Worm (Caenorhabditis elegans) whole organism, L4 larva: ENCODE measurements around the gene F35H8.2.
A peak's percentile ranks its signal among the peaks of the same experiment; 100 is the strongest.

Source experiments
- F10B5.3 ChIP-seq: sonication (generic microtip); optimal IDR thresholded peaks from 2 replicates; lab custom pipeline; 2016; ENCODE audit warnings: mild to moderate bottlenecking, missing genetic modification characterization, missing compliant biosample characterization
- F37D6.2 ChIP-seq: sonication (generic microtip); optimal IDR thresholded peaks from 2 replicates; lab custom pipeline; 2016; ENCODE audit warnings: mild to moderate bottlenecking, missing genetic modification characterization, missing compliant biosample characterization
- F44E2.7 ChIP-seq: fragments of 200-800 bp; sonication (Bioruptor generic); IDR thresholded peaks from 2 replicates; pipeline ENCODE4 v2.1.2; 2022; ENCODE audit warnings: missing genetic modification characterization, missing compliant biosample characterization
- F49E8.2 ChIP-seq: sonication (generic microtip); optimal IDR thresholded peaks from 2 replicates; lab custom pipeline; 2016; ENCODE audit warnings: missing compliant biosample characterization, mild to moderate bottlenecking, missing genetic modification characterization, borderline replicate concordance
- T26A8.4 ChIP-seq: fragments of 200-800 bp; sonication (Bioruptor generic); IDR thresholded peaks from 2 replicates; pipeline ENCODE4 v1.3.6; 2022; ENCODE audit warnings: missing genetic modification characterization, missing compliant biosample characterization
- Y105C5A.15 ChIP-seq: fragments of 200-800 bp; sonication (Bioruptor generic); IDR thresholded peaks from 2 replicates; pipeline ENCODE4 v1.3.6; 2022; ENCODE audit warnings: missing genetic modification characterization, missing compliant biosample characterization
- ZK546.5 ChIP-seq, 2 experiments: sonication (generic microtip); optimal IDR thresholded peaks; 2 replicates each; lab custom pipeline; 2017; ENCODE audit warnings: missing biosample characterization in 2 of 2, missing genetic modification characterization in 2 of 2
- aly-2 ChIP-seq: sonication (generic microtip); optimal IDR thresholded peaks from 2 replicates; lab custom pipeline; 2018; ENCODE audit warnings: missing biosample characterization, missing genetic modification characterization
- ama-1 ChIP-seq: fragments of 150-350 bp; optimal IDR thresholded peaks from 2 replicates; lab custom pipeline; 2014; ENCODE audit warnings: inconsistent platforms, mixed read lengths
- arid-1 ChIP-seq: fragments of 200-800 bp; sonication (Bioruptor generic); conservative IDR thresholded peaks from 2 replicates; pipeline ENCODE4 v1.3.6; 2022; ENCODE audit warnings: missing genetic modification reagents, missing genetic modification characterization, missing compliant biosample characterization
- attf-4 ChIP-seq: sonication (generic microtip); optimal IDR thresholded peaks from 3 replicates; lab custom pipeline; 2017; ENCODE audit warnings: missing biosample characterization, missing genetic modification characterization
- ceh-20 ChIP-seq: fragments of 200-800 bp; sonication (Bioruptor generic); IDR thresholded peaks from 2 replicates; pipeline ENCODE4 v1.3.6; 2022; ENCODE audit warnings: missing genetic modification reagents, missing genetic modification characterization, missing compliant biosample characterization
- ces-1 ChIP-seq: fragments of 150-350 bp; sonication (generic microtip); optimal IDR thresholded peaks from 4 replicates; lab custom pipeline; 2014; ENCODE audit warnings: missing biosample characterization, missing genetic modification reagents, missing genetic modification characterization
- cey-2 ChIP-seq: sonication (generic microtip); optimal IDR thresholded peaks from 3 replicates; lab custom pipeline; 2017; ENCODE audit warnings: missing genetic modification characterization, mild to moderate bottlenecking, missing compliant biosample characterization, antibody characterized with exemption, borderline replicate concordance; ENCODE audit not compliant: insufficient read depth
- daf-16 ChIP-seq, 3 experiments: sonication (generic microtip); optimal IDR thresholded peaks; 2 replicates each; lab custom pipeline; 2016 to 2017; ENCODE audit warnings: missing genetic modification characterization in 3 of 3, missing genetic modification reagents in 3 of 3, mild to moderate bottlenecking in 2 of 3, missing compliant biosample characterization in 2 of 3, missing biosample characterization in 1 of 3, moderate library complexity in 1 of 3
- dmd-6 ChIP-seq: fragments of 200-800 bp; sonication (Bioruptor generic); IDR thresholded peaks from 2 replicates; pipeline ENCODE4 v1.3.6; 2022; ENCODE audit warnings: missing genetic modification reagents, missing genetic modification characterization, missing compliant biosample characterization
- dmd-8 ChIP-seq: fragments of 200-800 bp; sonication (Bioruptor generic); IDR thresholded peaks from 2 replicates; pipeline ENCODE4 v1.3.6; 2022; ENCODE audit warnings: missing genetic modification characterization, missing compliant biosample characterization
- dpl-1 ChIP-seq: fragments of 150-350 bp; optimal IDR thresholded peaks from 2 replicates; lab custom pipeline; 2014; ENCODE audit warnings: missing biosample characterization, missing genetic modification reagents, missing genetic modification characterization
- dve-1 ChIP-seq: sonication (generic microtip); optimal IDR thresholded peaks from 2 replicates; lab custom pipeline; 2017; ENCODE audit warnings: antibody characterized with exemption, mild to moderate bottlenecking, missing genetic modification characterization, missing compliant biosample characterization; ENCODE audit not compliant: insufficient read depth
- egl-27 ChIP-seq: sonication (generic microtip); optimal IDR thresholded peaks from 3 replicates; lab custom pipeline; 2017; ENCODE audit warnings: missing biosample characterization, missing genetic modification reagents, missing genetic modification characterization
- egl-43 ChIP-seq: fragments of 200-800 bp; sonication (Bioruptor generic); IDR thresholded peaks from 2 replicates; pipeline ENCODE4 v1.3.6; 2022; ENCODE audit warnings: missing genetic modification reagents, missing genetic modification characterization, missing compliant biosample characterization
- fos-1 ChIP-seq: fragments of 150-350 bp; optimal IDR thresholded peaks from 2 replicates; lab custom pipeline; 2014; ENCODE audit warnings: missing biosample characterization, missing genetic modification characterization
- hif-1 ChIP-seq, 2 experiments: sonication (generic microtip); optimal IDR thresholded peaks; 2 replicates each; lab custom pipeline; 2016 to 2017; ENCODE audit warnings: missing compliant biosample characterization in 2 of 2, missing genetic modification characterization in 2 of 2, missing genetic modification reagents in 2 of 2, missing genotype in 2 of 2, mild to moderate bottlenecking in 1 of 2
- hlh-11 ChIP-seq: fragments of 200-800 bp; sonication (Bioruptor generic); optimal IDR thresholded peaks from 2 replicates; lab custom pipeline; 2018; ENCODE audit warnings: mild to moderate bottlenecking, missing genetic modification characterization, missing compliant biosample characterization
- hmg-1.1 ChIP-seq: fragments of 200-800 bp; sonication (Bioruptor generic); IDR thresholded peaks from 2 replicates; pipeline ENCODE4 v1.3.6; 2022; ENCODE audit warnings: missing genetic modification reagents, missing genetic modification characterization, missing compliant biosample characterization
- lin-1 ChIP-seq: fragments of 200-800 bp; sonication (Bioruptor generic); IDR thresholded peaks from 2 replicates; pipeline ENCODE4 v1.3.6; 2022; ENCODE audit warnings: missing genetic modification reagents, missing genetic modification characterization, missing compliant biosample characterization
- lin-13 ChIP-seq: fragments of 150-350 bp; optimal IDR thresholded peaks from 2 replicates; lab custom pipeline; 2014; ENCODE audit warnings: missing biosample characterization, missing genetic modification reagents, missing genetic modification characterization
- lin-15B ChIP-seq: fragments of 150-350 bp; sonication (generic microtip); optimal IDR thresholded peaks from 3 replicates; lab custom pipeline; 2014; ENCODE audit warnings: missing biosample characterization, missing genetic modification characterization
- lin-29 ChIP-seq: fragments of 200-800 bp; sonication (Bioruptor generic); IDR thresholded peaks from 2 replicates; pipeline ENCODE4 v1.3.6; 2022; ENCODE audit warnings: missing genetic modification reagents, missing genetic modification characterization, missing compliant biosample characterization
- lir-3 ChIP-seq: sonication (generic microtip); optimal IDR thresholded peaks from 2 replicates; lab custom pipeline; 2016; ENCODE audit warnings: mild to moderate bottlenecking, missing genetic modification characterization, missing compliant biosample characterization
- madf-5 ChIP-seq, 2 experiments: fragments of 200-800 bp; sonication (Bioruptor generic); IDR thresholded peaks; 2 replicates each; pipeline ENCODE4 v1.3.6; 2022; ENCODE audit warnings: missing compliant biosample characterization in 2 of 2, missing genetic modification characterization in 2 of 2
- mdl-1 ChIP-seq, 2 experiments: fragments of 150-350 bp in 1 of 2; sonication (generic microtip) in 1 of 2; optimal IDR thresholded peaks; 2 replicates each; lab custom pipeline; 2014 to 2017; ENCODE audit warnings: missing biosample characterization in 2 of 2, missing genetic modification characterization in 2 of 2
- mdt-29 ChIP-seq: fragments of 200-800 bp; sonication (Bioruptor generic); IDR thresholded peaks from 2 replicates; pipeline ENCODE4 v1.3.6; 2022; ENCODE audit warnings: missing genetic modification reagents, missing genetic modification characterization, missing compliant biosample characterization
- mep-1 ChIP-seq: fragments of 150-350 bp; sonication (generic microtip); optimal IDR thresholded peaks from 3 replicates; lab custom pipeline; 2014; ENCODE audit warnings: missing biosample characterization, missing genetic modification characterization
- mxl-3 ChIP-seq: fragments of 200-800 bp; sonication (Bioruptor generic); optimal IDR thresholded peaks from 2 replicates; lab custom pipeline; 2018; ENCODE audit warnings: mild to moderate bottlenecking, missing genetic modification characterization, missing compliant biosample characterization
- nhr-102 ChIP-seq: sonication (generic microtip); optimal IDR thresholded peaks from 2 replicates; lab custom pipeline; 2016; ENCODE audit warnings: mild to moderate bottlenecking, missing genetic modification characterization, moderate library complexity, missing compliant biosample characterization
- nhr-237 ChIP-seq: sonication (generic microtip); optimal IDR thresholded peaks from 2 replicates; lab custom pipeline; 2017; ENCODE audit warnings: missing biosample characterization, missing genetic modification characterization
- nhr-42 ChIP-seq: fragments of 200-800 bp; sonication (Bioruptor generic); IDR thresholded peaks from 2 replicates; pipeline ENCODE4 v1.3.6; 2022; ENCODE audit warnings: missing genetic modification characterization, missing compliant biosample characterization
- nhr-76 ChIP-seq: fragments of 150-350 bp; optimal IDR thresholded peaks from 2 replicates; lab custom pipeline; 2014; ENCODE audit warnings: missing biosample characterization, missing genetic modification characterization
- php-3 ChIP-seq: fragments of 200-800 bp; sonication (Bioruptor generic); IDR thresholded peaks from 2 replicates; pipeline ENCODE4 v1.3.6; 2022; ENCODE audit warnings: missing genetic modification reagents, missing genetic modification characterization, missing compliant biosample characterization
- saeg-2 ChIP-seq: fragments of 200-800 bp; sonication (Bioruptor generic); IDR thresholded peaks from 2 replicates; pipeline ENCODE4 v1.3.6; 2022; ENCODE audit warnings: missing genetic modification reagents, missing genetic modification characterization, missing compliant biosample characterization
- sdz-12 ChIP-seq: fragments of 200-800 bp; sonication (Bioruptor generic); optimal IDR thresholded peaks from 2 replicates; lab custom pipeline; 2018; ENCODE audit warnings: mild to moderate bottlenecking, missing genetic modification characterization, missing compliant biosample characterization
- snpc-1.2 ChIP-seq: fragments of 200-800 bp; sonication (Bioruptor generic); IDR thresholded peaks from 2 replicates; pipeline ENCODE4 v1.3.6; 2022; ENCODE audit warnings: missing genetic modification reagents, missing genetic modification characterization, missing compliant biosample characterization
- snpc-4 ChIP-seq: fragments of 150-350 bp; optimal IDR thresholded peaks from 2 replicates; lab custom pipeline; 2014; ENCODE audit warnings: missing biosample characterization, missing genetic modification characterization
- unc-130 ChIP-seq: sonication (generic microtip); optimal IDR thresholded peaks from 2 replicates; lab custom pipeline; 2016; ENCODE audit warnings: missing genetic modification reagents, missing genetic modification characterization, missing compliant biosample characterization
- unc-62 ChIP-seq, 3 experiments: fragments of 150-350 bp in 1 of 3; sonication (generic microtip); optimal IDR thresholded peaks in 2 of 3; peaks in 1 of 3; 1 replicate in 1 of 3; 2 replicates in 2 of 3; lab custom pipeline; 2014 to 2017; ENCODE audit warnings: missing biosample characterization in 3 of 3, missing genetic modification characterization in 3 of 3, missing genetic modification reagents in 3 of 3, missing genotype in 1 of 3
- zag-1 ChIP-seq: fragments of 150-350 bp; optimal IDR thresholded peaks from 2 replicates; lab custom pipeline; 2014; ENCODE audit warnings: missing biosample characterization, missing genetic modification characterization
- zfp-2 ChIP-seq: sonication (generic microtip); optimal IDR thresholded peaks from 2 replicates; lab custom pipeline; 2016; ENCODE audit warnings: mild to moderate bottlenecking, missing genetic modification characterization, missing compliant biosample characterization
- zip-11 ChIP-seq: fragments of 200-800 bp; sonication (Bioruptor generic); IDR thresholded peaks from 2 replicates; pipeline ENCODE4 v1.3.6; 2022; ENCODE audit warnings: missing genetic modification characterization, missing compliant biosample characterization
- zip-2 ChIP-seq: fragments of 150-350 bp; optimal IDR thresholded peaks from 2 replicates; lab custom pipeline; 2014; ENCODE audit warnings: missing biosample characterization, missing genetic modification characterization

The F35H8.2 gene

ce11 chrII:9603419-9603818 lies 48.1 kb downstream of the F35H8.2 start (continued):
- no peak for TF ChIP-seq Y105C5A.15 (GFP tag; lab: Robert Waterston, UW)
- TF ChIP-seq unc-130 (GFP tag; lab: Kevin White, UChicago), result no peak
- no peak for TF ChIP-seq F49E8.2 (tag; lab: Kevin White, UChicago)
- TF ChIP-seq daf-16 (GFP tag; optimal IDR thresholded peaks at IDR 0.05; lab: Kevin White, UChicago), result peak; percentile 72 to 82
- TF ChIP-seq daf-16 (tag; optimal IDR thresholded peaks at IDR 0.05; lab: Kevin White, UChicago), result peak; percentile 98
- TF ChIP-seq lin-15B (tag; lab: Kevin White, UChicago), result no peak
- TF ChIP-seq mep-1 (tag; lab: Kevin White, UChicago), result peak; percentile 96
- TF ChIP-seq dpl-1 (GFP tag; lab: Kevin White, UChicago), result peak; percentile 70
- peak; percentile 85 for TF ChIP-seq ceh-20 (GFP tag; lab: Robert Waterston, UW)
- no peak for TF ChIP-seq egl-27 (tag; lab: Kevin White, UChicago)
- TF ChIP-seq nhr-102 (tag; lab: Kevin White, UChicago), result peak; percentile 89
- TF ChIP-seq ces-1 (GFP tag; lab: Kevin White, UChicago), result no peak
- TF ChIP-seq nhr-42 (GFP tag; lab: Robert Waterston, UW), result peak; percentile 76; the same call in 1 of the 2 replicates
- TF ChIP-seq lin-29 (GFP tag; lab: Robert Waterston, UW), result peak; percentile 64; the same call in 1 of the 2 replicates
- peak; percentile 99 for TF ChIP-seq dve-1 (tag; lab: Kevin White, UChicago)
- no peak for TF ChIP-seq zip-11
- TF ChIP-seq F10B5.3 (tag; lab: Kevin White, UChicago), result no peak
- no peak for TF ChIP-seq F44E2.7 (GFP tag; lab: Robert Waterston, UW)
- no peak for TF ChIP-seq madf-5 (GFP tag; IDR thresholded peaks at IDR 0.05; lab: Robert Waterston, UW)
- TF ChIP-seq fos-1 (tag; lab: Kevin White, UChicago), result peak; percentile 75
- peak; percentile 88 for TF ChIP-seq hmg-1.1 (GFP tag; lab: Robert Waterston, UW)
- TF ChIP-seq mdt-29 (GFP tag; lab: Robert Waterston, UW), result peak; percentile 61; the same call in 1 of the 2 replicates
- no peak for TF ChIP-seq snpc-1.2 (GFP tag; lab: Robert Waterston, UW)
- no peak for TF ChIP-seq ZK546.5 (tag; optimal IDR thresholded peaks at IDR 0.05; lab: Kevin White, UChicago)
- peak in 1 of 2 experiments; percentile 100 for TF ChIP-seq unc-62 (GFP tag; optimal IDR thresholded peaks at IDR 0.05 in 1 of 2; lab: Kevin White, UChicago)
- no peak for TF ChIP-seq unc-62 (tag; optimal IDR thresholded peaks at IDR 0.05; lab: Kevin White, UChicago)
- TF ChIP-seq arid-1 (GFP tag; lab: Robert Waterston, UW), result peak; percentile 69; the same call in 1 of the 2 replicates
- peak; percentile 78 for TF ChIP-seq lin-13 (GFP tag; lab: Kevin White, UChicago)
- TF ChIP-seq zfp-2, result peak; percentile 38
- no peak for TF ChIP-seq aly-2
- TF ChIP-seq php-3 (GFP tag; lab: Robert Waterston, UW), result peak; percentile 84
- peak; percentile 53; the same call in 1 of the 2 replicates for TF ChIP-seq lin-1
- TF ChIP-seq snpc-4, result no peak
- TF ChIP-seq hlh-11, result peak; percentile 99
- TF ChIP-seq zip-2 (tag; lab: Kevin White, UChicago), result peak; percentile 37
- no peak for TF ChIP-seq zag-1 (tag; lab: Kevin White, UChicago)
- no peak for TF ChIP-seq nhr-237 (tag; lab: Kevin White, UChicago)
- TF ChIP-seq cey-2, result peak; percentile 79
- TF ChIP-seq egl-43, result no peak
- TF ChIP-seq mxl-3, result peak; percentile 99
- peak; percentile 76 for TF ChIP-seq T26A8.4
- TF ChIP-seq dmd-8 (GFP tag; lab: Robert Waterston, UW), result no peak
- TF ChIP-seq ama-1 (lab: Kevin White, UChicago), result peak; percentile 61
- TF ChIP-seq sdz-12, result no peak
- TF ChIP-seq F37D6.2 (tag; lab: Kevin White, UChicago), result peak; percentile 42
- TF ChIP-seq attf-4 (tag; lab: Kevin White, UChicago), result no peak
- peak; percentile 75 to 96 for TF ChIP-seq hif-1 (tag; optimal IDR thresholded peaks at IDR 0.05; lab: Kevin White, UChicago)
- TF ChIP-seq lir-3, result no peak
- peak; percentile 100 for TF ChIP-seq dmd-6 (GFP tag; lab: Robert Waterston, UW)
- peak; percentile 74; the same call in 1 of the 2 replicates for TF ChIP-seq saeg-2 (GFP tag; lab: Robert Waterston, UW)
- peak; percentile 64 for TF ChIP-seq nhr-76 (tag; lab: Kevin White, UChicago)
- TF ChIP-seq mdl-1 (tag; optimal IDR thresholded peaks at IDR 0.05; lab: Kevin White, UChicago), result peak; percentile 99 to 100
